Fruit fly (Drosophila melanogaster) whole organism, embryonic: ENCODE measurements around the gene cerv.

Source experiments
- ATbp ChIP-seq: fragments of 200-800 bp; sonication (Bioruptor generic); optimal IDR thresholded peaks from 2 replicates; lab custom pipeline; 2017; ENCODE audit warnings: missing biosample characterization, mild to moderate bottlenecking, missing genetic modification characterization, missing genetic modification reagents
- Abd-B ChIP-seq: fragments of 200-800 bp; sonication (Bioruptor generic); optimal IDR thresholded peaks from 2 replicates; lab custom pipeline; 2018; ENCODE audit warnings: missing biosample characterization, mild to moderate bottlenecking, missing genetic modification characterization, moderate library complexity
- B-H2 ChIP-seq: fragments of 200-800 bp; sonication (Bioruptor generic); optimal IDR thresholded peaks from 2 replicates; lab custom pipeline; 2018; ENCODE audit warnings: missing biosample characterization, mild to moderate bottlenecking, missing genetic modification characterization
- CG10565 ChIP-seq: fragments of 200-800 bp; sonication (Bioruptor generic); optimal IDR thresholded peaks from 3 replicates; lab custom pipeline; 2016; ENCODE audit warnings: missing biosample characterization, mild to moderate bottlenecking, missing genetic modification characterization
- CG11085 ChIP-seq: fragments of 200-800 bp; sonication (Bioruptor generic); IDR thresholded peaks from 2 replicates; pipeline ENCODE4 v1.3.6; 2022; ENCODE audit warnings: missing biosample characterization, missing genetic modification characterization
- CG12236 ChIP-seq: fragments of 200-800 bp; sonication (Bioruptor generic); optimal IDR thresholded peaks from 2 replicates; lab custom pipeline; 2016; ENCODE audit warnings: missing biosample characterization, missing genetic modification characterization
- CG13775 ChIP-seq: fragments of 200-800 bp; sonication (Bioruptor generic); optimal IDR thresholded peaks from 3 replicates; lab custom pipeline; 2017; ENCODE audit warnings: missing biosample characterization, mild to moderate bottlenecking, missing genetic modification characterization
- CG15269 ChIP-seq: fragments of 200-800 bp; sonication (Bioruptor generic); optimal IDR thresholded peaks from 2 replicates; lab custom pipeline; 2018; ENCODE audit warnings: missing biosample characterization, mild to moderate bottlenecking, missing genetic modification characterization, moderate library complexity
- CG16779 ChIP-seq: fragments of 200-800 bp; sonication (Bioruptor generic); IDR thresholded peaks from 2 replicates; pipeline ENCODE4 v1.3.6; 2022; ENCODE audit warnings: missing biosample characterization, missing genetic modification characterization
- CG17361 ChIP-seq: fragments of 200-800 bp; sonication (Bioruptor generic); IDR thresholded peaks from 3 replicates; pipeline ENCODE4 v1.3.6; 2022; ENCODE audit warnings: missing biosample characterization, missing genetic modification characterization
- CG17829 ChIP-seq: fragments of 200-800 bp; optimal IDR thresholded peaks from 2 replicates; lab custom pipeline; 2019; ENCODE audit warnings: missing biosample characterization, mild to moderate bottlenecking, missing genetic modification characterization, moderate library complexity
- CG18599 ChIP-seq: fragments of 200-800 bp; sonication (Bioruptor generic); optimal IDR thresholded peaks from 3 replicates; lab custom pipeline; 2017; ENCODE audit warnings: missing biosample characterization, missing genetic modification characterization, mild to moderate bottlenecking, moderate library complexity, missing genetic modification reagents
- CG2678 ChIP-seq: fragments of 200-800 bp; sonication (Bioruptor generic); optimal IDR thresholded peaks from 3 replicates; lab custom pipeline; 2019; ENCODE audit warnings: missing biosample characterization, mild to moderate bottlenecking, missing genetic modification characterization, moderate library complexity
- CG32532 ChIP-seq: fragments of 200-800 bp; sonication (Bioruptor generic); IDR thresholded peaks from 2 replicates; pipeline ENCODE4 v1.3.6; 2022; ENCODE audit warnings: missing biosample characterization, missing genetic modification characterization
- CG4820 ChIP-seq: fragments of 200-800 bp; sonication (Bioruptor generic); optimal IDR thresholded peaks from 3 replicates; lab custom pipeline; 2016; ENCODE audit warnings: missing biosample characterization, missing genetic modification characterization
- CG7357 ChIP-seq: fragments of 200-800 bp; sonication (Bioruptor generic); IDR thresholded peaks from 3 replicates; pipeline ENCODE4 v1.3.6; 2022; ENCODE audit warnings: missing biosample characterization, missing genetic modification characterization
- CG8388 ChIP-seq: fragments of 200-800 bp; sonication (Bioruptor generic); optimal IDR thresholded peaks from 2 replicates; lab custom pipeline; 2019; ENCODE audit warnings: missing biosample characterization, mild to moderate bottlenecking, missing genetic modification characterization, moderate library complexity
- CG9932 ChIP-seq: fragments of 200-800 bp; sonication (Bioruptor generic); IDR thresholded peaks from 2 replicates; pipeline ENCODE4 v1.3.6; 2022; ENCODE audit warnings: missing biosample characterization, missing genetic modification characterization
- CoRest ChIP-seq: fragments of 200-800 bp; sonication (Bioruptor generic); optimal IDR thresholded peaks from 3 replicates; lab custom pipeline; 2018; ENCODE audit warnings: missing biosample characterization, mild to moderate bottlenecking, missing genetic modification characterization, moderate library complexity
- D ChIP-seq, 2 experiments: fragments of 200-800 bp in 1 of 2; fragments of >200 bp in 1 of 2; sonication (Bioruptor generic) in 1 of 2; optimal IDR thresholded peaks; 2 replicates in 1 of 2; 3 replicates in 1 of 2; lab custom pipeline; 2017; ENCODE audit warnings: mild to moderate bottlenecking in 1 of 2, missing biosample characterization in 1 of 2, missing genetic modification characterization in 1 of 2, missing genetic modification reagents in 1 of 2
- Eip74EF ChIP-seq, 2 experiments: fragments of 200-800 bp in 1 of 2; fragments of >200 bp in 1 of 2; sonication (Bioruptor generic) in 1 of 2; optimal IDR thresholded peaks; 2 replicates each; lab custom pipeline; 2017 to 2019; ENCODE audit warnings: missing biosample characterization in 2 of 2, missing genetic modification characterization in 2 of 2, mild to moderate bottlenecking in 1 of 2, moderate library complexity in 1 of 2
- Ets65A ChIP-seq: fragments of 200-800 bp; sonication (Bioruptor generic); peaks from one replicate; lab custom pipeline; 2016; ENCODE audit warnings: missing biosample characterization, missing genetic modification characterization
- Fer3 ChIP-seq: fragments of 200-800 bp; sonication (Bioruptor generic); optimal IDR thresholded peaks from 2 replicates; lab custom pipeline; 2018; ENCODE audit warnings: missing biosample characterization, mild to moderate bottlenecking, missing genetic modification characterization, moderate library complexity
- Gug ChIP-seq: fragments of 200-800 bp; sonication (Bioruptor generic); IDR thresholded peaks from 4 replicates; pipeline ENCODE4 v1.3.6; 2022; ENCODE audit warnings: missing biosample characterization, missing genetic modification characterization
- Hr51 ChIP-seq, 2 experiments: fragments of 200-800 bp; sonication (Bioruptor generic); optimal IDR thresholded peaks; 2 replicates in 1 of 2; 3 replicates in 1 of 2; lab custom pipeline; 2016 to 2018; ENCODE audit warnings: missing biosample characterization in 2 of 2, missing genetic modification characterization in 2 of 2, mild to moderate bottlenecking in 1 of 2, moderate library complexity in 1 of 2
- MTF-1 ChIP-seq: fragments of 200-800 bp; sonication (Bioruptor generic); optimal IDR thresholded peaks from 2 replicates; lab custom pipeline; 2018; ENCODE audit warnings: missing biosample characterization, mild to moderate bottlenecking, missing genetic modification characterization, borderline replicate concordance
- Med ChIP-seq: fragments of 200-800 bp; sonication (Bioruptor generic); peaks from one replicate; lab custom pipeline; 2016; ENCODE audit warnings: missing biosample characterization, missing genetic modification characterization, mild to moderate bottlenecking, inconsistent platforms, moderate library complexity
- Neu2 ChIP-seq: fragments of 200-800 bp; sonication (Bioruptor generic); optimal IDR thresholded peaks from 3 replicates; lab custom pipeline; 2016; ENCODE audit warnings: missing biosample characterization, missing genetic modification characterization, borderline replicate concordance
- Sox102F ChIP-seq: fragments of 200-800 bp; sonication (Bioruptor generic); optimal IDR thresholded peaks from 2 replicates; lab custom pipeline; 2018; ENCODE audit warnings: missing biosample characterization, mild to moderate bottlenecking, missing genetic modification characterization, moderate library complexity
- Ssrp ChIP-seq: fragments of 200-800 bp; sonication (Bioruptor generic); optimal IDR thresholded peaks from 2 replicates; lab custom pipeline; 2018; ENCODE audit warnings: missing biosample characterization, mild to moderate bottlenecking, missing genetic modification characterization, moderate library complexity
- Trl ChIP-seq, 3 experiments: fragments of >200 bp in 2 of 3; fragments of 200-800 bp in 1 of 3; sonication (Bioruptor generic) in 1 of 3; optimal IDR thresholded peaks; 2 replicates in 1 of 3; 3 replicates in 2 of 3; lab custom pipeline; 2016 to 2017; ENCODE audit warnings: missing biosample characterization in 1 of 3, missing genetic modification characterization in 1 of 3
- Xrp1 ChIP-seq: fragments of 200-800 bp; sonication (Bioruptor generic); IDR thresholded peaks from 2 replicates; pipeline ENCODE4 v1.3.6; 2022; ENCODE audit warnings: missing biosample characterization, missing genetic modification characterization
- aop ChIP-seq: fragments of 200-800 bp; sonication (Bioruptor generic); IDR thresholded peaks from 2 replicates; pipeline ENCODE4 v1.3.6; 2022; ENCODE audit warnings: missing biosample characterization, missing genetic modification characterization
- ase ChIP-seq: fragments of 200-800 bp; sonication (Bioruptor generic); IDR thresholded peaks from 3 replicates; pipeline ENCODE4 v1.3.6; 2022; ENCODE audit warnings: missing biosample characterization, missing genetic modification characterization
- ato ChIP-seq: fragments of 200-800 bp; sonication (Bioruptor generic); IDR thresholded peaks from 2 replicates; pipeline ENCODE4 v1.3.6; 2022; ENCODE audit warnings: missing biosample characterization, missing genetic modification characterization; ENCODE audit not compliant: partially characterized antibody
- cas ChIP-seq: fragments of 200-800 bp; sonication (Bioruptor generic); IDR thresholded peaks from 2 replicates; pipeline ENCODE4 v1.3.6; 2022; ENCODE audit warnings: missing biosample characterization, missing genetic modification characterization
- danr ChIP-seq: fragments of 200-800 bp; sonication (Bioruptor generic); IDR thresholded peaks from 2 replicates; pipeline ENCODE4 v1.3.6; 2022; ENCODE audit warnings: missing biosample characterization, missing genetic modification characterization
- dati ChIP-seq: fragments of 200-800 bp; sonication (Bioruptor generic); IDR thresholded peaks from 2 replicates; pipeline ENCODE4 v1.3.6; 2022; ENCODE audit warnings: missing biosample characterization, missing genetic modification characterization
- dpn ChIP-seq, 2 experiments: fragments of 200-800 bp; sonication (Bioruptor generic); optimal IDR thresholded peaks; 3 replicates each; lab custom pipeline; 2016; ENCODE audit warnings: missing biosample characterization in 2 of 2, missing genetic modification characterization in 2 of 2
- grau ChIP-seq: fragments of 200-800 bp; optimal IDR thresholded peaks from 3 replicates; lab custom pipeline; 2019; ENCODE audit warnings: missing biosample characterization, mild to moderate bottlenecking, missing genetic modification characterization, moderate library complexity
- ind ChIP-seq: fragments of 200-800 bp; sonication (Bioruptor generic); optimal IDR thresholded peaks from 3 replicates; lab custom pipeline; 2016; ENCODE audit warnings: missing biosample characterization, missing genetic modification characterization
- ken ChIP-seq: fragments of 200-800 bp; sonication (Bioruptor generic); IDR thresholded peaks from 3 replicates; pipeline ENCODE4 v1.3.6; 2022; ENCODE audit warnings: missing biosample characterization, missing genetic modification characterization
- kni ChIP-seq: fragments of 200-800 bp; sonication (Bioruptor generic); optimal IDR thresholded peaks from 3 replicates; lab custom pipeline; 2017; ENCODE audit warnings: mild to moderate bottlenecking, missing biosample characterization, missing genetic modification reagents, missing genetic modification characterization
- lmd ChIP-seq: fragments of 200-800 bp; sonication (Bioruptor generic); IDR thresholded peaks from 2 replicates; pipeline ENCODE4 v1.3.6; 2022; ENCODE audit warnings: missing biosample characterization, missing genetic modification characterization
- phol ChIP-seq: fragments of 200-800 bp; sonication (Bioruptor generic); optimal IDR thresholded peaks from 3 replicates; lab custom pipeline; 2018; ENCODE audit warnings: missing biosample characterization, mild to moderate bottlenecking, missing genetic modification characterization, moderate library complexity
- sisA ChIP-seq: fragments of 200-800 bp; sonication (Bioruptor generic); IDR thresholded peaks from 2 replicates; pipeline ENCODE4 v1.3.6; 2022; ENCODE audit warnings: missing biosample characterization, missing genetic modification characterization
- slp2 ChIP-seq: fragments of 200-800 bp; sonication (Bioruptor generic); optimal IDR thresholded peaks from 2 replicates; lab custom pipeline; 2016; ENCODE audit warnings: missing biosample characterization, missing genetic modification characterization
- vnd ChIP-seq: fragments of 200-800 bp; sonication (Bioruptor generic); IDR thresholded peaks from 3 replicates; pipeline ENCODE4 v1.3.6; 2022; ENCODE audit warnings: missing biosample characterization, missing genetic modification characterization; ENCODE audit not compliant: partially characterized antibody

The cerv gene

DNA sequence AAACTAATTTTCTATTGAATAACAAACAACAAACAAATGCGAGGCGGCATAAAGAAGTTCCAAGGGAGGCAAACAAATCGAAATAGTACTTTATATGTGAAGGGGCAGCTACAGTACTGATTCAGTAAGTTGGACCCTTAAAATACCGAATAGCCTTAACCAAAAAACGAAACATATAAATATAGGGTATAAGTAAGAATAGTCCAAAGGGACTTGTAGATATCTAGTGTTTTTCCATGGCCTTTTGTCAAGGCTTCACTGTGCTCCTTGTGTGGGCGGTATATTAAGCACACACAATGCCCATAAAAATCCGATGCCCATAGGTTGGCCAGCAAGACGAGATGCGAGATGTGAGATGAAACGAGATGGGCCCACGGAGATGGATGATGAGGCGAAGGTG is 45.9 kb downstream of the cerv start (continued):
- no peak for TF ChIP-seq kni (GFP tag; lab: Kevin White, UChicago)
- peak; percentile 26 for TF ChIP-seq CG4820
- TF ChIP-seq Med (GFP tag; lab: Kevin White, UChicago): peak; percentile 80
- TF ChIP-seq cas (GFP tag; lab: Robert Waterston, UW): peak; percentile 22; the same call in 1 of the 2 replicates
- peak; percentile 9 for TF ChIP-seq CG17829 (tag; lab: Kevin White, UChicago)
- TF ChIP-seq Fer3 (tag; lab: Kevin White, UChicago): peak; percentile 34
- TF ChIP-seq vnd: no peak
- TF ChIP-seq Eip74EF (GFP tag; optimal IDR thresholded peaks at IDR 0.05; lab: Kevin White, UChicago): no peak
- no peak for TF ChIP-seq Neu2 (GFP tag; lab: Kevin White, UChicago)
- TF ChIP-seq CG16779: no peak
- peak; percentile 62 for TF ChIP-seq CG18599
- peak; percentile 62 for TF ChIP-seq Sox102F (GFP tag; lab: Kevin White, UChicago)
- TF ChIP-seq aop (GFP tag; lab: Robert Waterston, UW): no peak
- TF ChIP-seq CG8388 (GFP tag; lab: Kevin White, UChicago): no peak
- TF ChIP-seq danr: peak; percentile 30; the same call in 1 of the 2 replicates
- TF ChIP-seq slp2 (GFP tag; lab: Kevin White, UChicago): no peak
- TF ChIP-seq CG15269 (tag; lab: Kevin White, UChicago): peak; percentile 45
- no peak for TF ChIP-seq MTF-1
- TF ChIP-seq dati (GFP tag; lab: Robert Waterston, UW): no peak
- TF ChIP-seq CG10565: no peak
- peak; percentile 22; the same call in 1 of the 3 replicates for TF ChIP-seq CG7357 (GFP tag; lab: Robert Waterston, UW)
- TF ChIP-seq ind (GFP tag; lab: Kevin White, UChicago): peak; percentile 54
- TF ChIP-seq CG11085: 0 out of 2 replicates have a peak, but pooled peaks have one; percentile 30
- TF ChIP-seq CG32532 (GFP tag; lab: Robert Waterston, UW): peak; percentile 65
- peak; percentile 36; the same call in 1 of the 2 replicates for TF ChIP-seq CG9932
- TF ChIP-seq CoRest (tag; lab: Kevin White, UChicago): peak; percentile 37
- TF ChIP-seq sisA (GFP tag; lab: Robert Waterston, UW): peak; percentile 59; the same call in 1 of the 2 replicates
- TF ChIP-seq Ssrp (tag; lab: Kevin White, UChicago): peak; percentile 19
- no peak for TF ChIP-seq Trl (optimal IDR thresholded peaks at IDR 0.05; lab: Kevin White, UChicago)
- peak; percentile 2 for TF ChIP-seq Trl (GFP tag; optimal IDR thresholded peaks at IDR 0.05; lab: Kevin White, UChicago)
- 0 out of 2 replicates have a peak, but pooled peaks have one; percentile 9 for TF ChIP-seq Xrp1 (GFP tag; lab: Robert Waterston, UW)
- peak in 1 of 2 experiments; percentile 45 for TF ChIP-seq Hr51 (GFP tag; optimal IDR thresholded peaks at IDR 0.05; lab: Kevin White, UChicago)
- TF ChIP-seq lmd (GFP tag; lab: Robert Waterston, UW): peak; percentile 62
- TF ChIP-seq Ets65A: peak; percentile 65
- TF ChIP-seq CG13775: no peak
- TF ChIP-seq D (optimal IDR thresholded peaks at IDR 0.05; lab: Kevin White, UChicago): no peak
- TF ChIP-seq D (GFP tag; optimal IDR thresholded peaks at IDR 0.05; lab: Kevin White, UChicago): no peak
- peak; percentile 42 for TF ChIP-seq phol (tag; lab: Kevin White, UChicago)
- no peak for TF ChIP-seq B-H2 (GFP tag; lab: Kevin White, UChicago)
- TF ChIP-seq dpn (GFP tag; optimal IDR thresholded peaks at IDR 0.05; lab: Kevin White, UChicago): peak in 1 of 2 experiments; percentile 20
- TF ChIP-seq ATbp (GFP tag; lab: Kevin White, UChicago): peak; percentile 34
- peak; percentile 75 for TF ChIP-seq grau (tag; lab: Kevin White, UChicago)
- TF ChIP-seq CG17361: 0 out of 3 replicates have a peak, but pooled peaks have one; percentile 32
- peak; percentile 9 for TF ChIP-seq Abd-B (GFP tag; lab: Kevin White, UChicago)
- no peak for TF ChIP-seq CG12236 (GFP tag; lab: Kevin White, UChicago)
- 0 out of 3 replicates have a peak, but pooled peaks have one; percentile 36 for TF ChIP-seq ase (GFP tag; lab: Robert Waterston, UW)
- peak; percentile 51; the same call in 2 of the 4 replicates for TF ChIP-seq Gug
- TF ChIP-seq CG2678: peak; percentile 62
- peak; percentile 53; the same call in 1 of the 3 replicates for TF ChIP-seq ken (GFP tag; lab: Robert Waterston, UW)
- no peak for TF ChIP-seq ato
